Worm (Caenorhabditis elegans) whole organism, L4 larva: Measurements from ENCODE around the gene T05C3.6.

Experiments used
- ceh-82 ChIP-seq: sonication (generic microtip); optimal IDR thresholded peaks from 2 replicates; lab custom pipeline; 2017; ENCODE audit warnings: missing biosample characterization, missing genetic modification characterization
- ces-1 ChIP-seq: fragments of 150-350 bp; sonication (generic microtip); optimal IDR thresholded peaks from 4 replicates; lab custom pipeline; 2014; ENCODE audit warnings: missing biosample characterization, missing genetic modification reagents, missing genetic modification characterization
- madf-9 ChIP-seq: fragments of 200-800 bp; sonication (Bioruptor generic); conservative IDR thresholded peaks from 2 replicates; pipeline ENCODE4 v1.3.6; 2022; ENCODE audit warnings: missing genetic modification reagents, missing genetic modification characterization, missing compliant biosample characterization
- tra-1 ChIP-seq: fragments of 200-800 bp; sonication (Bioruptor generic); IDR thresholded peaks from 2 replicates; pipeline ENCODE4 v1.3.6; 2022; ENCODE audit warnings: missing genetic modification reagents, missing genetic modification characterization, missing compliant biosample characterization
- unc-62 ChIP-seq, 3 experiments: fragments of 150-350 bp in 1 of 3; sonication (generic microtip); optimal IDR thresholded peaks in 2 of 3; peaks in 1 of 3; 1 replicate in 1 of 3; 2 replicates in 2 of 3; lab custom pipeline; 2014 to 2017; ENCODE audit warnings: missing biosample characterization in 3 of 3, missing genetic modification characterization in 3 of 3, missing genetic modification reagents in 3 of 3, missing genotype in 1 of 3

- no peak for TF ChIP-seq ceh-82
- TF ChIP-seq madf-9 = no peak
- TF ChIP-seq ces-1 (GFP tag; lab: Kevin White, UChicago) = no peak
- no peak for TF ChIP-seq tra-1
- no peak for TF ChIP-seq unc-62 (GFP tag; optimal IDR thresholded peaks at IDR 0.05 in 1 of 2; lab: Kevin White, UChicago)
- TF ChIP-seq unc-62 (tag; optimal IDR thresholded peaks at IDR 0.05; lab: Kevin White, UChicago) = no peak
These were observed 24.9 kb upstream of the T05C3.6 start, which contains the start of gene srg-68 for ce11 chrV:5465335-5465734.
